Worm (Caenorhabditis elegans): ENCODE data around the gene iars-1.
"Not testable (repeated sequence)": the region's sequence is repeated elsewhere in the genome, so short reads cannot be mapped to it uniquely, and the experiment has no call there.

The iars-1 gene

DNA sequence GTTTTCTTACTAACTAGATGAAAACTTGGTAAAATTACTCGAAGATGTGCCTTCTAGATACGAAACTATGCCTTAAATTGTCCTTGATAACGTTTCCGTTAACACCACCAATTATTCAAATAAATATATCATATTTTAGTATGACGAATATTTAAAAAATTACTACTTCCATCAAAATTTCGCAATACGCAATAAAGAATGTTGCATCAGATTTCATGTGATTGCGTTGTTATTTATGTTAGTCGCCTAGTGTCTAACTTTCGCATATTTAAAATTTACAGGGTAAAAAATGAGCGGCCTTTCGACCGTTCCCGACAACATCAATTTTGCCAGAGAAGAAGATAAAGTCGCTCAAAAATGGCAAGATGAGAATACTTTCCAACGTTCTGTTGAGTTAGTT, at the start of gene iars-1:
TSS of gene iars-1 (plus strand) at position 276 of the 400 bp plus-strand sequence.
- TF ChIP-seq aly-2 (tag; optimal IDR thresholded peaks at IDR 0.05) = no peak
- TF ChIP-seq ama-1 (optimal IDR thresholded peaks at IDR 0.05) = no peak

- not testable (repeated sequence) for TF ChIP-seq lin-13 (GFP tag; optimal IDR thresholded peaks at IDR 0.05); sptf-1 (tag; optimal IDR thresholded peaks at IDR 0.05); unc-98 (GFP tag; IDR thresholded peaks at IDR 0.05)
Measured at ce11 chrIV:10322650-10323049, 45.8 kb upstream of the iars-1 start, which contains the start of gene R09E10.1. TSS of gene R09E10.1 (minus strand) at chrIV:10322750.

DNA sequence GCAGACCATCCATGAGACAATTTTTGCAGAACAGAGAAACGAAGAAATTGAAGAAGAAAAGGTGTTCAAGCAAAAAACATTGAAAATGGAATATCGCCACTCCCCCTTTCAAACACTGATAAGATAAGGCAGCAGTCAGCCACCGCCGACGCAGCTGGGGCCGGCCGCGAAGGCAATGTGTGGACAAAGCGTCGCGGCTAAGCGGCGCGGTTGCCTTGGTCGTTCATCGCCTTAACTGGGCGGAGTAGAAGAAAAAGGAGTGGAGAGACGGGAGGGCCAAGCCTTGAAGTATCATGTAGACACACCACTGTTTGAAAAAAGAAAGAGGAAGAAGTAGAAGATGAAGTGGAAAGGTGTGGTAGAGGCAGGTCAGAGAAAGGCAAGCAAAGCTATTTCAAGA, 37.4 kb upstream of the iars-1 start:
- TF ChIP-seq unc-130 (tag; optimal IDR thresholded peaks at IDR 0.05) = no peak
- peak; percentile 13 for TF ChIP-seq nhr-71 (tag; optimal IDR thresholded peaks at IDR 0.05)
- TF ChIP-seq elt-2 (tag; optimal IDR thresholded peaks at IDR 0.05) = peak; percentile 58
- TF ChIP-seq sptf-1 (tag; optimal IDR thresholded peaks at IDR 0.05) = no peak
- TF ChIP-seq lin-14 (GFP tag; optimal IDR thresholded peaks at IDR 0.05) = peak; percentile 66
- TF ChIP-seq jun-1 (tag; optimal IDR thresholded peaks at IDR 0.05) = no peak
- TF ChIP-seq hlh-4 (tag; optimal IDR thresholded peaks at IDR 0.05) = no peak
- TF ChIP-seq pax-3 (tag; optimal IDR thresholded peaks at IDR 0.05) = peak; percentile 11
- TF ChIP-seq ceh-82 (tag; optimal IDR thresholded peaks at IDR 0.05) = peak in 1 of 3 experiments; percentile 25
- TF ChIP-seq nhr-20 (tag; optimal IDR thresholded peaks at IDR 0.05) = peak; percentile 33
- peak; percentile 6 for TF ChIP-seq skn-1 (tag; optimal IDR thresholded peaks at IDR 0.05)
- peak; percentile 11 for TF ChIP-seq nhr-90 (tag; optimal IDR thresholded peaks at IDR 0.05; ENCODE audit: poor library complexity)
- peak; percentile 53 for TF ChIP-seq fkh-8 (tag; optimal IDR thresholded peaks at IDR 0.05)
- peak; percentile 71 for TF ChIP-seq blmp-1 (tag; optimal IDR thresholded peaks at IDR 0.05)
- TF ChIP-seq lin-35 (GFP tag; optimal IDR thresholded peaks at IDR 0.05) = peak in 1 of 2 experiments; percentile 52
- TF ChIP-seq elt-3 (tag; optimal IDR thresholded peaks at IDR 0.05) = peak; percentile 62 to 89 (median 72)
- TF ChIP-seq nhr-77 (tag; optimal IDR thresholded peaks at IDR 0.05) = peak; percentile 13
- TF ChIP-seq fkh-10 (GFP tag; optimal IDR thresholded peaks at IDR 0.05) = peak; percentile 15
- no peak for TF ChIP-seq C16A3.4 (tag; optimal IDR thresholded peaks at IDR 0.05)
- no peak for TF ChIP-seq lin-15B (tag; optimal IDR thresholded peaks at IDR 0.05)
- peak; percentile 26 for TF ChIP-seq nhr-85 (tag)
- TF ChIP-seq swsn-7 (tag; optimal IDR thresholded peaks at IDR 0.05) = peak; percentile 0
- peak; percentile 12 for TF ChIP-seq dsc-1 (tag; optimal IDR thresholded peaks at IDR 0.05)
- peak; percentile 9 for TF ChIP-seq nhr-47 (tag; optimal IDR thresholded peaks at IDR 0.05)
- TF ChIP-seq efl-1 (optimal IDR thresholded peaks at IDR 0.05) = no peak
- TF ChIP-seq efl-1 (GFP tag; optimal IDR thresholded peaks at IDR 0.05 in 1 of 2) = peak in 1 of 2 experiments; percentile 37
- TF ChIP-seq snu-23 (GFP tag; optimal IDR thresholded peaks at IDR 0.05) = peak; percentile 13

- TF ChIP-seq lin-35 (GFP tag; optimal IDR thresholded peaks at IDR 0.05) (peak in 1 of 2 experiments; percentile 26), efl-1 (optimal IDR thresholded peaks at IDR 0.05) (no peak), efl-1 (GFP tag; optimal IDR thresholded peaks at IDR 0.05 in 1 of 2) (peak in 1 of 2 experiments; percentile 22), aly-2 (tag; optimal IDR thresholded peaks at IDR 0.05) (no peak), snu-23 (GFP tag; optimal IDR thresholded peaks at IDR 0.05) (no peak), sox-4 (tag; optimal IDR thresholded peaks at IDR 0.05) (no peak), nhr-85 (tag) (no peak), nhr-28 (tag; optimal IDR thresholded peaks at IDR 0.05) (no peak), swsn-7 (tag; optimal IDR thresholded peaks at IDR 0.05) (no peak), ceh-90 (tag; optimal IDR thresholded peaks at IDR 0.05) (no peak), hlh-17 (GFP tag; optimal IDR thresholded peaks at IDR 0.05; ENCODE audit: borderline replicate concordance) (no peak), fkh-8 (tag; optimal IDR thresholded peaks at IDR 0.05) (peak; percentile 32), Y116A8C.19 (tag; optimal IDR thresholded peaks at IDR 0.05; ENCODE audit: borderline replicate concordance) (no peak), lin-13 (GFP tag; optimal IDR thresholded peaks at IDR 0.05) (no peak), pqm-1 (tag; optimal IDR thresholded peaks at IDR 0.05) (no peak), mdl-1 (tag; optimal IDR thresholded peaks at IDR 0.05) (peak in 1 of 2 experiments; percentile 17), ceh-82 (tag; optimal IDR thresholded peaks at IDR 0.05) (no peak), ets-5 (GFP tag; IDR thresholded peaks at IDR 0.05) (no peak), nhr-237 (tag; optimal IDR thresholded peaks at IDR 0.05) (no peak), nhr-12 (tag; optimal IDR thresholded peaks at IDR 0.05) (no peak), sptf-1 (tag; optimal IDR thresholded peaks at IDR 0.05) (no peak), ceh-8 (GFP tag; optimal IDR thresholded peaks at IDR 0.05) (no peak), zag-1 (tag; optimal IDR thresholded peaks at IDR 0.05) (no peak), nhr-77 (tag; optimal IDR thresholded peaks at IDR 0.05) (peak; percentile 29), lin-14 (GFP tag; optimal IDR thresholded peaks at IDR 0.05) (peak; percentile 45), aha-1 (tag; optimal IDR thresholded peaks at IDR 0.05) (no peak), hlh-4 (tag; optimal IDR thresholded peaks at IDR 0.05) (no peak), vab-15 (tag; optimal IDR thresholded peaks at IDR 0.05) (no peak), grh-1 (GFP tag; IDR thresholded peaks at IDR 0.05) (no peak), unc-62 (GFP tag; optimal IDR thresholded peaks at IDR 0.05) (no peak)
Measured at ce11 chrIV:10331882-10332281, 36.5 kb upstream of the iars-1 start.

Measured in whole organism, L1 larva.